Worm (Caenorhabditis elegans): ENCODE data around the gene fbxc-30.

The fbxc-30 gene

DNA sequence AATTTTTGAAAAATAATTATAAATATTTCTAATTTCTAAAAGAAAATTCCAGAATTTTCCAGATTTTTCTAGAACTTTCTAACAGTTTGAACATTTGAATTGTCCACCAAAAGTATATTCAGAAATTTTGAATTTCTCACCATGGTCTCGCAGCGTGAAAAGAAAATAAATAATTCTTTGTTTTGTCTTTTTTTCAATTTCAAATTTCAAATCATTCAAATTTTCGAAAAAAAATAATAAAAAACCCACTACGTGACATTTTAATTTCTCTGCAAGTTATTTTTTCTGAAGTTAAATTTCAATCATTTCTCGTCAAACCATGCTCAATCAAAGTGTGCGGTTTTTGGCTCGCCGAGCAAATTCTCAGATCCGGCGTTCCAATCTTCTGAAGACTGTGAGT is 15.3 kb downstream of the fbxc-30 start, which contains the start of gene acs-15:
Gene acs-15 (plus strand): TSS at position 301 of the 400 bp plus-strand sequence.
- TF ChIP-seq lsy-27 (tag; optimal IDR thresholded peaks at IDR 0.05; ENCODE audit: borderline replicate concordance, insufficient read depth) (no peak), somi-1 (GFP tag; optimal IDR thresholded peaks at IDR 0.05) (no peak), madf-3 (GFP tag; IDR thresholded peaks at IDR 0.05) (no peak), lag-1 (GFP tag; IDR thresholded peaks at IDR 0.05) (no peak), akir-1 (GFP tag; optimal IDR thresholded peaks at IDR 0.05) (no peak)

DNA sequence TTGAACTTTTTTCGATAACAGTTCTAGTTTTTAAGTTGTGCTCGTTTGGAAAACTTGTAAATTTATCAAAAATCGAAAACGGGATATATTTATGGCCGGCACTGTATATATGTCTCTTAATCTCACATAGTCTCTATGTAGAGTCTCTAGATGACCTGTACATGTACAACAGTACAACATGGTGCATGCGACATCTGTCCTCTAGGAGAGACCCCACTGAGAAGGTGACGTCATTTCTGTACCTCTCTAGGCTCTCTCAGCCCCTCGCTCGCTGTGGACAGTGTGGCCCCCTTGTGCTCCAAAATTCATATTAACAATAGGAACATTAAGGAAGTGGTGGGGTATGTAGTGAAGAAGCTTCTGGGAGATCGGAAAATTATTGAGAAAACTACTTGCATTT is 19.8 kb downstream of the fbxc-30 start:
- no peak for TF ChIP-seq mcd-1 (GFP tag; IDR thresholded peaks at IDR 0.05)
- TF ChIP-seq zfh-2 (GFP tag; conservative IDR thresholded peaks at IDR 0.05), result no peak
- no peak for TF ChIP-seq dox-1 (GFP tag; IDR thresholded peaks at IDR 0.05)
- TF ChIP-seq hlh-12 (tag; optimal IDR thresholded peaks at IDR 0.05), result no peak
- no peak for TF ChIP-seq ztf-26 (tag; optimal IDR thresholded peaks at IDR 0.05)
- TF ChIP-seq snpc-4 (GFP tag; optimal IDR thresholded peaks at IDR 0.05), result no peak
- TF ChIP-seq snpc-4 (tag; optimal IDR thresholded peaks at IDR 0.05), result no peak
- no peak for TF ChIP-seq Y67H2A.10 (GFP tag; conservative IDR thresholded peaks at IDR 0.05)
- TF ChIP-seq B0336.3 (GFP tag; IDR thresholded peaks at IDR 0.05), result no peak
- TF ChIP-seq ztf-22 (GFP tag; optimal IDR thresholded peaks at IDR 0.05), result no peak
- TF ChIP-seq B0019.2 (GFP tag; conservative IDR thresholded peaks at IDR 0.05), result no peak
- TF ChIP-seq lir-1 (GFP tag; conservative IDR thresholded peaks at IDR 0.05), result no peak
- TF ChIP-seq C17E4.6 (GFP tag; IDR thresholded peaks at IDR 0.05), result no peak
- TF ChIP-seq nhr-179 (tag; optimal IDR thresholded peaks at IDR 0.05), result no peak

DNA sequence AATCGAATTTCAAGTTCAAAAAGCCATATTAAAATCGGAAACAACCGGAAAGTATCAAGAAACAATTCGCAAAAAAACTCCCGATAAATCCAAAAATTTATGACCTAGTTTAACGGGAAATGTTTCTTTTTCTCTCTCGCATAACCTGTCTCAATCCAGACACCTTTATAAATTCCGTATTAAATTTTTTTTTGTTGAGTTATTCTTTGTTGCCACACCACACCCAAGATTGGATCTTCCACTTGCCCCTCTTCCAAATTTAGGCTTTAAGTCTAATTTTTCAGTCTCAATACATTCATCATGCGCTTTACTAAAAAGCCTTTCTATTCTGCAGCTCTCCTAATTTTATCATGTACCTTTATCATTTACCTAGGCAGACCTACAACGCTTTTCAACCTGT is 21.1 kb downstream of the fbxc-30 start, which contains the start of gene R07C3.3:
Gene R07C3.3 (plus strand): TSS at position 301 of the 400 bp plus-strand sequence.
- TF ChIP-seq aptf-3 (GFP tag; IDR thresholded peaks at IDR 0.05) (no peak), nfya-2 (GFP tag; IDR thresholded peaks at IDR 0.05) (no peak), lin-35 (GFP tag; optimal IDR thresholded peaks at IDR 0.05) (no peak), ztf-6 (GFP tag; IDR thresholded peaks at IDR 0.05) (no peak), nfya-1 (tag; optimal IDR thresholded peaks at IDR 0.05; ENCODE audit: borderline replicate concordance, insufficient read depth) (no peak), F57C9.4 (tag; optimal IDR thresholded peaks at IDR 0.05) (no peak), ztf-22 (GFP tag; optimal IDR thresholded peaks at IDR 0.05) (no peak), F55B11.4 (tag; optimal IDR thresholded peaks at IDR 0.05; ENCODE audit: borderline replicate concordance, insufficient read depth) (no peak), hsf-1 (GFP tag; IDR thresholded peaks at IDR 0.05) (no peak), Y56A3A.18 (GFP tag; IDR thresholded peaks at IDR 0.05) (no peak), unc-62 (GFP tag; optimal IDR thresholded peaks at IDR 0.05) (no peak), madf-6 (GFP tag; IDR thresholded peaks at IDR 0.05) (no peak), F49E8.2 (tag; optimal IDR thresholded peaks at IDR 0.05; ENCODE audit: insufficient read depth) (no peak), C17E4.6 (GFP tag; IDR thresholded peaks at IDR 0.05) (no peak), ccch-3 (GFP tag; optimal IDR thresholded peaks at IDR 0.05) (no peak), lag-1 (GFP tag; IDR thresholded peaks at IDR 0.05) (no peak)

DNA sequence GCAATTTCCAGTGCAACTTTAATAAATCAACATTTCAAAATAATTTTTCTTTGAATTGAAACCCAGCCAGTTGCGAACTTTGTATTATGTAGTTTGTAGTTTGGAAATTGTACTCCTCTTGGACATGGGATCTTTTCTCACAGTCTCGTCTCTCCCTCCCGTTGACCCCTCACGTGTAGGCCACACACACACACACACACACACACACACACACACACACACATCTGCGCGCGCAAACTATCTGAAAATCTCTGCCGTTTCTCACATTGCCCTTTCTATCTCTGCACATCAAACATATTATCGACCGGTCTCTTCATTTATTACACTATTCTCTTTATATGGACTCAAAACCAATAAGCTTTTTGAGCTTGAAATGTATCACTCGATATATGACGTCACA is 23.4 kb downstream of the fbxc-30 start, which contains the start of gene fbxc-36:
Gene fbxc-36 (plus strand): TSS at position 205 of the 400 bp plus-strand sequence.
- no peak for TF ChIP-seq T26A5.8 (tag; optimal IDR thresholded peaks at IDR 0.05)
- TF ChIP-seq F57A8.1 (GFP tag; optimal IDR thresholded peaks at IDR 0.05), result no peak
- no peak for TF ChIP-seq unc-130 (GFP tag; optimal IDR thresholded peaks at IDR 0.05)
- no peak for TF ChIP-seq hmg-20 (GFP tag; IDR thresholded peaks at IDR 0.05)
- no peak for TF ChIP-seq ceh-100 (GFP tag; IDR thresholded peaks at IDR 0.05)
- TF ChIP-seq ztf-28 (GFP tag; IDR thresholded peaks at IDR 0.05), result no peak
- no peak for TF ChIP-seq madf-10 (tag; optimal IDR thresholded peaks at IDR 0.05)
- TF ChIP-seq athp-1 (tag; optimal IDR thresholded peaks at IDR 0.05), result no peak
- no peak for TF ChIP-seq cebp-2 (GFP tag; IDR thresholded peaks at IDR 0.05)
